Worm (Caenorhabditis elegans) whole organism, early embryonic: ENCODE measurements around the gene Y38H8A.4.

ENCODE experiments used
- B0310.2 ChIP-seq: sonication (generic microtip); optimal IDR thresholded peaks from 2 replicates; lab custom pipeline; 2016; ENCODE audit warnings: mild to moderate bottlenecking, missing genetic modification characterization, missing compliant biosample characterization
- aly-1 ChIP-seq: sonication (generic microtip); optimal IDR thresholded peaks from 2 replicates; lab custom pipeline; 2016; ENCODE audit warnings: missing genetic modification characterization, missing compliant biosample characterization
- ama-1 ChIP-seq: fragments of 150-350 bp; optimal IDR thresholded peaks from 2 replicates; lab custom pipeline; 2014
- ceh-13 ChIP-seq: fragments of 200-800 bp; sonication (Bioruptor generic); optimal IDR thresholded peaks from 2 replicates; lab custom pipeline; 2018; ENCODE audit warnings: mild to moderate bottlenecking, missing genetic modification characterization, missing compliant biosample characterization
- ets-7 ChIP-seq: sonication (generic microtip); optimal IDR thresholded peaks from 2 replicates; lab custom pipeline; 2016; ENCODE audit warnings: missing genotype, missing genetic modification characterization, missing compliant biosample characterization
- flt-1 ChIP-seq: fragments of 200-800 bp; sonication (Bioruptor generic); IDR thresholded peaks from 2 replicates; pipeline ENCODE4 v1.3.6; 2022; ENCODE audit warnings: missing genetic modification characterization, missing compliant biosample characterization
- hnd-1 ChIP-seq: sonication (generic microtip); optimal IDR thresholded peaks from 2 replicates; lab custom pipeline; 2016; ENCODE audit warnings: missing genetic modification characterization, missing compliant biosample characterization
- tbx-11 ChIP-seq: fragments of 200-800 bp; sonication (Bioruptor generic); IDR thresholded peaks from 2 replicates; pipeline ENCODE4 v1.3.6; 2022; ENCODE audit warnings: missing genetic modification characterization, missing compliant biosample characterization
- tbx-37 ChIP-seq: fragments of 200-800 bp; sonication (Bioruptor generic); conservative IDR thresholded peaks from 2 replicates; pipeline ENCODE4 v1.3.6; 2022; ENCODE audit warnings: missing genetic modification reagents, missing genetic modification characterization, missing compliant biosample characterization

DNA sequence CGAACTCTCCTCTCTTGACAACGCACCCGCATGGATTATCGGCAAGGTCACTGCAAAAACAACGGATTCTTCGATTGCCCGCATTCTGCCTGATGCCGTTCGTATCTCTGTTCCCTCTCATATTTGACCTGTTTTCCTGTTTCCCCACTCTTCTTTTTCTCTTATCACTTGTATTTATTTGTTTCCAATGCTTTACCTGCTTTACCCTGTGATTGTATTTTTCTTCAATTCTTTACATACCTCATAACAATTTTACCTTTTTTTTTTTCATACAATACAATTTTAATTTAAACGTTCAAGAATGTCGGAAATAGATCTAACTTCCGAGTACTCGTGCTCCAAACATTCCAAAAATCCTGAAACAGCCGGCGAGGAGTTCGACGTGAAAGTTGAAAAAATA lies 36.7 kb upstream of the Y38H8A.4 start, which contains the start of gene afmd-2:
- TF ChIP-seq ceh-13 (GFP tag; lab: Kevin White, UChicago), result no peak
- TF ChIP-seq hnd-1 (tag; lab: Kevin White, UChicago), result no peak
- TF ChIP-seq ama-1 (lab: Kevin White, UChicago), result no peak
- no peak for TF ChIP-seq tbx-11 (GFP tag; lab: Robert Waterston, UW)
- no peak for TF ChIP-seq flt-1 (GFP tag; lab: Robert Waterston, UW)
- no peak for TF ChIP-seq aly-1 (tag; lab: Kevin White, UChicago)
- TF ChIP-seq ets-7 (tag; lab: Kevin White, UChicago), result no peak
- TF ChIP-seq B0310.2, result no peak
- TF ChIP-seq tbx-37, result no peak
